Worm (Caenorhabditis elegans) whole organism, L1 larva: ENCODE results near the gene T28C6.3.
"Not testable (repeated sequence)": the region's sequence is repeated elsewhere in the genome, so short reads cannot be mapped to it uniquely, and the experiment has no call there.

Source experiments
- C04F5.9 ChIP-seq: sonication (generic microtip); optimal IDR thresholded peaks from 2 replicates; lab custom pipeline; 2016; ENCODE audit warnings: missing genetic modification characterization, missing compliant biosample characterization
- C34B4.2 ChIP-seq: sonication (generic microtip); optimal IDR thresholded peaks from 2 replicates; lab custom pipeline; 2017; ENCODE audit warnings: mild to moderate bottlenecking, missing genetic modification characterization, missing compliant biosample characterization
- F16B12.6 ChIP-seq: fragments of 150-350 bp; optimal IDR thresholded peaks from 2 replicates; lab custom pipeline; 2014; ENCODE audit warnings: missing biosample characterization, missing genetic modification characterization
- Y116A8C.19 ChIP-seq: sonication (generic microtip); optimal IDR thresholded peaks from 2 replicates; lab custom pipeline; 2016; ENCODE audit warnings: missing compliant biosample characterization, missing genetic modification characterization, borderline replicate concordance
- alr-1 ChIP-seq: fragments of 200-800 bp; sonication (Bioruptor generic); optimal IDR thresholded peaks from 2 replicates; lab custom pipeline; 2018; ENCODE audit warnings: borderline replicate concordance, mild to moderate bottlenecking, missing genetic modification characterization, missing compliant biosample characterization
- ama-1 ChIP-seq: fragments of 150-350 bp; optimal IDR thresholded peaks from 2 replicates; lab custom pipeline; 2014
- blmp-1 ChIP-seq: fragments of 150-350 bp; optimal IDR thresholded peaks from 2 replicates; lab custom pipeline; 2014; ENCODE audit warnings: missing biosample characterization, missing genetic modification characterization
- ces-1 ChIP-seq: fragments of 150-350 bp; optimal IDR thresholded peaks from 2 replicates; lab custom pipeline; 2014; ENCODE audit warnings: missing biosample characterization, missing genetic modification reagents, missing genetic modification characterization
- efl-1 ChIP-seq, 4 experiments: fragments of 150-350 bp; optimal IDR thresholded peaks in 3 of 4; peaks in 1 of 4; 1 replicate in 1 of 4; 2 replicates in 3 of 4; lab custom pipeline; 2014; ENCODE audit warnings: missing biosample characterization in 2 of 4, missing genetic modification characterization in 2 of 4, missing genetic modification reagents in 2 of 4
- egl-13 ChIP-seq: sonication (generic microtip); optimal IDR thresholded peaks from 2 replicates; lab custom pipeline; 2016; ENCODE audit warnings: missing genotype, missing genetic modification reagents, missing genetic modification characterization, missing compliant biosample characterization
- elt-2 ChIP-seq: sonication (generic microtip); optimal IDR thresholded peaks from 2 replicates; lab custom pipeline; 2016; ENCODE audit warnings: missing genetic modification characterization, mild to moderate bottlenecking, inconsistent platforms, missing compliant biosample characterization, missing genetic modification reagents
- elt-3 ChIP-seq, 6 experiments: fragments of 150-350 bp in 1 of 6; sonication (generic microtip); optimal IDR thresholded peaks; 2 replicates each; lab custom pipeline; 2017 to 2018; ENCODE audit warnings: missing biosample characterization in 6 of 6, missing genetic modification characterization in 6 of 6, inconsistent platforms in 1 of 6
- ets-5 ChIP-seq: fragments of 200-800 bp; sonication (Bioruptor generic); IDR thresholded peaks from 2 replicates; pipeline ENCODE4 v1.3.6; 2022; ENCODE audit warnings: missing genetic modification characterization, missing compliant biosample characterization
- fkh-10 ChIP-seq: sonication (generic microtip); optimal IDR thresholded peaks from 2 replicates; lab custom pipeline; 2017; ENCODE audit warnings: missing biosample characterization, missing genetic modification reagents, missing genetic modification characterization
- fos-1 ChIP-seq: fragments of 150-350 bp; optimal IDR thresholded peaks from 2 replicates; lab custom pipeline; 2014; ENCODE audit warnings: missing biosample characterization, missing genetic modification characterization
- grh-1 ChIP-seq: fragments of 200-800 bp; sonication (Bioruptor generic); IDR thresholded peaks from 2 replicates; pipeline ENCODE4 v1.3.6; 2022; ENCODE audit warnings: missing genetic modification reagents, missing genetic modification characterization, missing compliant biosample characterization
- hlh-17 ChIP-seq: fragments of 200-800 bp; sonication (Bioruptor generic); optimal IDR thresholded peaks from 2 replicates; lab custom pipeline; 2018; ENCODE audit warnings: missing genetic modification characterization, mild to moderate bottlenecking, missing compliant biosample characterization, moderate library complexity, borderline replicate concordance
- hlh-4 ChIP-seq: sonication (generic microtip); optimal IDR thresholded peaks from 2 replicates; lab custom pipeline; 2016; ENCODE audit warnings: mild to moderate bottlenecking, missing genetic modification characterization, missing compliant biosample characterization
- hpl-2 ChIP-seq: fragments of 150-350 bp; optimal IDR thresholded peaks from 2 replicates; lab custom pipeline; 2014; ENCODE audit warnings: missing biosample characterization, missing genetic modification reagents, missing genetic modification characterization
- irx-1 ChIP-seq: sonication (generic microtip); optimal IDR thresholded peaks from 2 replicates; lab custom pipeline; 2016; ENCODE audit warnings: missing genetic modification characterization, missing compliant biosample characterization
- isw-1 ChIP-seq: fragments of 200-800 bp; sonication (Bioruptor generic); IDR thresholded peaks from 2 replicates; pipeline ENCODE4 v1.3.6; 2022; ENCODE audit warnings: missing genetic modification characterization, missing compliant biosample characterization
- lin-13 ChIP-seq: fragments of 150-350 bp; optimal IDR thresholded peaks from 2 replicates; lab custom pipeline; 2014; ENCODE audit warnings: missing biosample characterization, missing genetic modification reagents, missing genetic modification characterization
- lir-3 ChIP-seq: sonication (generic microtip); optimal IDR thresholded peaks from 2 replicates; lab custom pipeline; 2016; ENCODE audit warnings: mild to moderate bottlenecking, missing genetic modification characterization, moderate library complexity, missing compliant biosample characterization; ENCODE audit not compliant: poor library complexity
- lsy-2 ChIP-seq, 2 experiments: fragments of 150-350 bp; optimal IDR thresholded peaks; 2 replicates each; lab custom pipeline; 2014; ENCODE audit warnings: missing biosample characterization in 2 of 2, missing genetic modification characterization in 2 of 2
- nhr-237 ChIP-seq: fragments of 150-350 bp; optimal IDR thresholded peaks from 2 replicates; lab custom pipeline; 2014; ENCODE audit warnings: missing biosample characterization, missing genetic modification characterization
- nhr-71 ChIP-seq: sonication (generic microtip); optimal IDR thresholded peaks from 2 replicates; lab custom pipeline; 2016; ENCODE audit warnings: mild to moderate bottlenecking, missing genetic modification characterization, moderate library complexity, missing compliant biosample characterization
- nhr-76 ChIP-seq: sonication (generic microtip); optimal IDR thresholded peaks from 2 replicates; lab custom pipeline; 2017; ENCODE audit warnings: missing biosample characterization, missing genetic modification characterization
- pag-3 ChIP-seq: sonication (generic microtip); optimal IDR thresholded peaks from 2 replicates; lab custom pipeline; 2017; ENCODE audit warnings: missing genetic modification characterization, mild to moderate bottlenecking, missing compliant biosample characterization, antibody characterized with exemption, borderline replicate concordance; ENCODE audit not compliant: insufficient read depth
- rnt-1 ChIP-seq: sonication (generic microtip); optimal IDR thresholded peaks from 2 replicates; lab custom pipeline; 2016; ENCODE audit warnings: mild to moderate bottlenecking, missing genetic modification characterization, moderate library complexity, missing compliant biosample characterization
- skn-1 ChIP-seq: fragments of 150-350 bp; optimal IDR thresholded peaks from 2 replicates; lab custom pipeline; 2014; ENCODE audit warnings: missing biosample characterization, missing genetic modification characterization
- snpc-4 ChIP-seq: fragments of 150-350 bp; optimal IDR thresholded peaks from 2 replicates; lab custom pipeline; 2014; ENCODE audit warnings: missing biosample characterization, missing genetic modification characterization
- sox-4 ChIP-seq: sonication (generic microtip); optimal IDR thresholded peaks from 2 replicates; lab custom pipeline; 2016; ENCODE audit warnings: missing genetic modification characterization, missing compliant biosample characterization
- sptf-1 ChIP-seq: fragments of 150-350 bp; optimal IDR thresholded peaks from 2 replicates; lab custom pipeline; 2014; ENCODE audit warnings: missing biosample characterization, missing genetic modification characterization
- sup-37 ChIP-seq: fragments of 200-800 bp; sonication (Bioruptor generic); optimal IDR thresholded peaks from 2 replicates; lab custom pipeline; 2018; ENCODE audit warnings: mild to moderate bottlenecking, missing genetic modification characterization, missing compliant biosample characterization
- unc-130 ChIP-seq: fragments of 150-350 bp; optimal IDR thresholded peaks from 2 replicates; lab custom pipeline; 2017; ENCODE audit warnings: missing biosample characterization, missing genetic modification characterization, inconsistent platforms
- unc-62 ChIP-seq: fragments of 150-350 bp; optimal IDR thresholded peaks from 2 replicates; lab custom pipeline; 2014; ENCODE audit warnings: missing biosample characterization, missing genetic modification reagents, missing genetic modification characterization
- unc-86 ChIP-seq: sonication (generic microtip); optimal IDR thresholded peaks from 2 replicates; lab custom pipeline; 2016; ENCODE audit warnings: missing genetic modification characterization, missing compliant biosample characterization
- zip-4 ChIP-seq: fragments of 200-800 bp; sonication (Bioruptor generic); optimal IDR thresholded peaks from 2 replicates; lab custom pipeline; 2018; ENCODE audit warnings: mild to moderate bottlenecking, missing genetic modification characterization, moderate library complexity, missing compliant biosample characterization

T28C6.3 gene

ce11 chrIV:8784855-8785327, 35.2 kb upstream of the T28C6.3 start, which contains the start of gene C33D9.13:
Gene C33D9.13, minus strand, starts transcription at chrIV:8785277.
- no peak for TF ChIP-seq hpl-2 (GFP tag; lab: Kevin White, UChicago)
- no peak for TF ChIP-seq elt-3 (tag; optimal IDR thresholded peaks at IDR 0.05; lab: Kevin White, UChicago)
- no peak for TF ChIP-seq nhr-237 (tag; lab: Kevin White, UChicago)
- TF ChIP-seq zip-4, result peak; percentile 53
- no peak for TF ChIP-seq ama-1 (lab: Kevin White, UChicago)
- no peak for TF ChIP-seq unc-130 (tag; lab: Kevin White, UChicago)
- TF ChIP-seq hlh-17 (GFP tag; lab: Kevin White, UChicago), result no peak
- TF ChIP-seq skn-1 (tag; lab: Kevin White, UChicago), result peak; percentile 32
- no peak for TF ChIP-seq sptf-1 (tag; lab: Kevin White, UChicago)
- no peak for TF ChIP-seq ets-5 (GFP tag; lab: Robert Waterston, UW)
- no peak for TF ChIP-seq C34B4.2
- TF ChIP-seq isw-1 (GFP tag; lab: Robert Waterston, UW), result no peak
- no peak for TF ChIP-seq C04F5.9
- no peak for TF ChIP-seq irx-1 (tag; lab: Kevin White, UChicago)
- no peak for TF ChIP-seq F16B12.6 (tag; lab: Kevin White, UChicago)
- TF ChIP-seq fos-1 (tag; lab: Kevin White, UChicago), result no peak

DNA sequence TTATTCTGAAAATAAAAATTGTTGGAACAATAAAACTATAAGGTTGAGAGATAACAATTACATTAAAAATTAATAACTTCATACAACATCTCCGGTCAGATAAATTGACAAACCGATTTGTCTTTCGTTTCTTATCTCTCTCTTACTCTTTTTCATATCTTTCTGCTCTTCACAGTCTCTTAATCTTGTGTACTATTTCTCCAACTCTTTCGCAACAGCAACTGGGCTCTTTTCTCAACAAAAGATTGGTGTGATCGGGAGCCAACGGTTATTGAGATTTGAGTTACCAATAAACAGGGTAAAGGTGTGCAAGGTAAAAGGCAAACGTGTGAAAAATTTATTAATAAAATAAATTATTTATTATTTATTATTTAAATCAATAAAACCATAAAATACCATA, 33.5 kb upstream of the T28C6.3 start, which contains the start of gene C33D9.8:
Gene C33D9.8, minus strand, starts transcription at position 99 of the 400 bp plus-strand sequence.
- TF ChIP-seq unc-86 (tag; lab: Kevin White, UChicago), result no peak
- no peak for TF ChIP-seq blmp-1 (tag; lab: Kevin White, UChicago)
- peak in 1 of 2 experiments; percentile 35 for TF ChIP-seq efl-1 (optimal IDR thresholded peaks at IDR 0.05; lab: Kevin White, UChicago)
- no peak for TF ChIP-seq efl-1 (GFP tag; optimal IDR thresholded peaks at IDR 0.05 in 1 of 2; lab: Kevin White, UChicago)
- no peak for TF ChIP-seq egl-13 (tag; lab: Kevin White, UChicago)
- no peak for TF ChIP-seq ces-1 (GFP tag; lab: Kevin White, UChicago)
- no peak for TF ChIP-seq C04F5.9
- no peak for TF ChIP-seq skn-1 (tag; lab: Kevin White, UChicago)
- no peak for TF ChIP-seq alr-1 (tag; lab: Kevin White, UChicago)
- TF ChIP-seq fos-1 (tag; lab: Kevin White, UChicago), result no peak
- TF ChIP-seq Y116A8C.19 (tag; lab: Kevin White, UChicago), result no peak
- no peak for TF ChIP-seq lir-3 (tag; lab: Kevin White, UChicago)
- no peak for TF ChIP-seq snpc-4
- no peak for TF ChIP-seq pag-3 (tag; lab: Kevin White, UChicago)
- TF ChIP-seq hpl-2 (GFP tag; lab: Kevin White, UChicago), result no peak
- TF ChIP-seq nhr-76, result no peak
- TF ChIP-seq fkh-10, result no peak
- peak; percentile 41 for TF ChIP-seq rnt-1 (tag; lab: Kevin White, UChicago)
- TF ChIP-seq unc-62 (GFP tag; lab: Kevin White, UChicago), result no peak
- no peak for TF ChIP-seq sox-4 (tag; lab: Kevin White, UChicago)
- no peak for TF ChIP-seq lin-13 (GFP tag; lab: Kevin White, UChicago)
- TF ChIP-seq lsy-2 (tag; optimal IDR thresholded peaks at IDR 0.05; lab: Kevin White, UChicago), result peak in 1 of 2 experiments; percentile 31
- TF ChIP-seq grh-1 (GFP tag; lab: Robert Waterston, UW), result no peak
- no peak for TF ChIP-seq elt-2 (tag; lab: Kevin White, UChicago)
- no peak for TF ChIP-seq sup-37
- no peak for TF ChIP-seq hlh-4 (tag; lab: Kevin White, UChicago)
- TF ChIP-seq nhr-71 (tag; lab: Kevin White, UChicago), result no peak

DNA sequence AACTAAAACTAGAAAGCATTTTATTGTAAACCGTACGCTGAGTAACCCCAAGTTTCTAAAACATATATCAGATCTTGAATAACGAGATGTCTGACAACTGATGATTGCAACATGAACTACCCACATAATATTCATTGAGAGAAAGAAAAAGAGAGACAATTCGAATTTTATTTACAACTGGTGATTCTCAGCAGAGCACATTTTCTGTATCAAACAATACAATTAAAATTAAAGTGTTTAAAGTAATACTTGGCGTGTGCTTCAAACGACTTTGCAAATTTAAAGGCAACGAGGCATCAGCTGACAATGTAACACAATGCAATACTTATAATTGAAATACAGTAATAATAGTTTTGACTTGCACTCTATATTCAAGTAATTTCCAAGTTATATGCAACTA, 32.1 kb upstream of the T28C6.3 start, which contains the start of gene C33D9.10:
Gene C33D9.10, minus strand, starts transcription at position 101 of the 400 bp plus-strand sequence.
- TF ChIP-seq efl-1 (optimal IDR thresholded peaks at IDR 0.05; lab: Kevin White, UChicago), result not testable (repeated sequence)
- peak in 1 of 2 experiments; percentile 41 for TF ChIP-seq efl-1 (GFP tag; optimal IDR thresholded peaks at IDR 0.05 in 1 of 2; lab: Kevin White, UChicago)
- TF ChIP-seq, all 84 proteins: peak for 1; not testable (repeated sequence) for 83
